Worm (Caenorhabditis elegans) whole organism, L4 larva: Measurements from ENCODE around the gene ZC15.1.
A peak's percentile ranks its signal among the peaks of the same experiment; 100 is the strongest.

Source experiments
- D1046.2 ChIP-seq: fragments of 200-800 bp; sonication (Bioruptor generic); IDR thresholded peaks from 2 replicates; pipeline ENCODE4 v1.3.6; 2022; ENCODE audit warnings: missing genetic modification characterization, missing compliant biosample characterization
- F26F4.8 ChIP-seq: fragments of 200-800 bp; sonication (Bioruptor generic); conservative IDR thresholded peaks from 2 replicates; pipeline ENCODE4 v1.3.6; 2022; ENCODE audit warnings: missing genetic modification characterization, missing compliant biosample characterization
- Y48G9A.11 ChIP-seq: fragments of 200-800 bp; sonication (Bioruptor generic); IDR thresholded peaks from 2 replicates; pipeline ENCODE4 v1.3.6; 2022; ENCODE audit warnings: missing genetic modification reagents, missing genetic modification characterization, missing compliant biosample characterization
- Y75B8A.6 ChIP-seq: fragments of 200-800 bp; sonication (Bioruptor generic); IDR thresholded peaks from 2 replicates; pipeline ENCODE4 v1.3.6; 2022; ENCODE audit warnings: missing genetic modification reagents, missing genetic modification characterization, missing compliant biosample characterization
- aha-1 ChIP-seq: fragments of 150-350 bp; peaks from one replicate; lab custom pipeline; 2014; ENCODE audit warnings: missing biosample characterization, missing genetic modification characterization
- ama-1 ChIP-seq: fragments of 150-350 bp; optimal IDR thresholded peaks from 2 replicates; lab custom pipeline; 2014; ENCODE audit warnings: inconsistent platforms, mixed read lengths
- arid-1 ChIP-seq: fragments of 200-800 bp; sonication (Bioruptor generic); conservative IDR thresholded peaks from 2 replicates; pipeline ENCODE4 v1.3.6; 2022; ENCODE audit warnings: missing genetic modification reagents, missing genetic modification characterization, missing compliant biosample characterization
- attf-4 ChIP-seq: sonication (generic microtip); optimal IDR thresholded peaks from 3 replicates; lab custom pipeline; 2017; ENCODE audit warnings: missing biosample characterization, missing genetic modification characterization
- ceh-20 ChIP-seq: fragments of 200-800 bp; sonication (Bioruptor generic); IDR thresholded peaks from 2 replicates; pipeline ENCODE4 v1.3.6; 2022; ENCODE audit warnings: missing genetic modification reagents, missing genetic modification characterization, missing compliant biosample characterization
- ceh-28 ChIP-seq: fragments of 150-350 bp; optimal IDR thresholded peaks from 2 replicates; lab custom pipeline; 2014; ENCODE audit warnings: missing biosample characterization, missing genetic modification reagents, missing genetic modification characterization
- ceh-44 ChIP-seq: fragments of 200-800 bp; sonication (Bioruptor generic); IDR thresholded peaks from 2 replicates; pipeline ENCODE4 v1.3.6; 2022; ENCODE audit warnings: missing genetic modification reagents, missing genetic modification characterization, missing compliant biosample characterization
- ces-1 ChIP-seq: fragments of 150-350 bp; sonication (generic microtip); optimal IDR thresholded peaks from 4 replicates; lab custom pipeline; 2014; ENCODE audit warnings: missing biosample characterization, missing genetic modification reagents, missing genetic modification characterization
- cey-2 ChIP-seq: sonication (generic microtip); optimal IDR thresholded peaks from 3 replicates; lab custom pipeline; 2017; ENCODE audit warnings: missing genetic modification characterization, mild to moderate bottlenecking, missing compliant biosample characterization, antibody characterized with exemption, borderline replicate concordance; ENCODE audit not compliant: insufficient read depth
- daf-12 ChIP-seq: fragments of 150-350 bp; optimal IDR thresholded peaks from 2 replicates; lab custom pipeline; 2014; ENCODE audit warnings: missing biosample characterization, missing genetic modification reagents, missing genetic modification characterization
- daf-19 ChIP-seq: fragments of 200-800 bp; sonication (Bioruptor generic); conservative IDR thresholded peaks from 2 replicates; pipeline ENCODE4 v1.3.6; 2022; ENCODE audit warnings: missing genetic modification characterization, missing compliant biosample characterization
- dmd-6 ChIP-seq: fragments of 200-800 bp; sonication (Bioruptor generic); IDR thresholded peaks from 2 replicates; pipeline ENCODE4 v1.3.6; 2022; ENCODE audit warnings: missing genetic modification reagents, missing genetic modification characterization, missing compliant biosample characterization
- dmd-9 ChIP-seq: fragments of 200-800 bp; sonication (Bioruptor generic); IDR thresholded peaks from 2 replicates; pipeline ENCODE4 v1.3.6; 2022; ENCODE audit warnings: missing genetic modification reagents, missing genetic modification characterization, missing compliant biosample characterization
- duxl-1 ChIP-seq: sonication (generic microtip); optimal IDR thresholded peaks from 2 replicates; lab custom pipeline; 2016; ENCODE audit warnings: mild to moderate bottlenecking, missing genetic modification characterization, moderate library complexity, missing compliant biosample characterization; ENCODE audit not compliant: poor library complexity
- egl-27 ChIP-seq: sonication (generic microtip); optimal IDR thresholded peaks from 3 replicates; lab custom pipeline; 2017; ENCODE audit warnings: missing biosample characterization, missing genetic modification reagents, missing genetic modification characterization
- egl-43 ChIP-seq: fragments of 200-800 bp; sonication (Bioruptor generic); IDR thresholded peaks from 2 replicates; pipeline ENCODE4 v1.3.6; 2022; ENCODE audit warnings: missing genetic modification reagents, missing genetic modification characterization, missing compliant biosample characterization
- fos-1 ChIP-seq: fragments of 150-350 bp; optimal IDR thresholded peaks from 2 replicates; lab custom pipeline; 2014; ENCODE audit warnings: missing biosample characterization, missing genetic modification characterization
- hlh-11 ChIP-seq: fragments of 200-800 bp; sonication (Bioruptor generic); optimal IDR thresholded peaks from 2 replicates; lab custom pipeline; 2018; ENCODE audit warnings: mild to moderate bottlenecking, missing genetic modification characterization, missing compliant biosample characterization
- hlh-30 ChIP-seq: sonication (generic microtip); optimal IDR thresholded peaks from 2 replicates; lab custom pipeline; 2017; ENCODE audit warnings: antibody characterized with exemption, mild to moderate bottlenecking, missing genetic modification characterization, missing compliant biosample characterization; ENCODE audit not compliant: insufficient read depth
- lin-13 ChIP-seq: fragments of 150-350 bp; optimal IDR thresholded peaks from 2 replicates; lab custom pipeline; 2014; ENCODE audit warnings: missing biosample characterization, missing genetic modification reagents, missing genetic modification characterization
- lin-38 ChIP-seq: fragments of 200-800 bp; sonication (Bioruptor generic); IDR thresholded peaks from 2 replicates; pipeline ENCODE4 v1.3.6; 2022; ENCODE audit warnings: missing genetic modification reagents, missing genetic modification characterization, missing compliant biosample characterization
- lin-39 ChIP-seq: fragments of 150-350 bp; optimal IDR thresholded peaks from 2 replicates; lab custom pipeline; 2014; ENCODE audit warnings: missing biosample characterization, missing genetic modification reagents, missing genetic modification characterization
- lsy-2 ChIP-seq, 2 experiments: fragments of 150-350 bp in 1 of 2; sonication (generic microtip) in 1 of 2; optimal IDR thresholded peaks; 2 replicates each; lab custom pipeline; 2014 to 2017; ENCODE audit warnings: missing biosample characterization in 2 of 2, missing genetic modification characterization in 2 of 2
- madf-5 ChIP-seq, 2 experiments: fragments of 200-800 bp; sonication (Bioruptor generic); IDR thresholded peaks; 2 replicates each; pipeline ENCODE4 v1.3.6; 2022; ENCODE audit warnings: missing compliant biosample characterization in 2 of 2, missing genetic modification characterization in 2 of 2
- madf-9 ChIP-seq: fragments of 200-800 bp; sonication (Bioruptor generic); conservative IDR thresholded peaks from 2 replicates; pipeline ENCODE4 v1.3.6; 2022; ENCODE audit warnings: missing genetic modification reagents, missing genetic modification characterization, missing compliant biosample characterization
- mdl-1 ChIP-seq, 2 experiments: fragments of 150-350 bp in 1 of 2; sonication (generic microtip) in 1 of 2; optimal IDR thresholded peaks; 2 replicates each; lab custom pipeline; 2014 to 2017; ENCODE audit warnings: missing biosample characterization in 2 of 2, missing genetic modification characterization in 2 of 2
- mdt-29 ChIP-seq: fragments of 200-800 bp; sonication (Bioruptor generic); IDR thresholded peaks from 2 replicates; pipeline ENCODE4 v1.3.6; 2022; ENCODE audit warnings: missing genetic modification reagents, missing genetic modification characterization, missing compliant biosample characterization
- mes-2 ChIP-seq: sonication (generic microtip); optimal IDR thresholded peaks from 2 replicates; lab custom pipeline; 2016; ENCODE audit warnings: missing genotype, mild to moderate bottlenecking, missing genetic modification characterization, missing compliant biosample characterization; ENCODE audit not compliant: poor library complexity, severe bottlenecking
- mxl-2 ChIP-seq: fragments of 200-800 bp; sonication (Bioruptor generic); conservative IDR thresholded peaks from 2 replicates; pipeline ENCODE4 v1.3.6; 2022; ENCODE audit warnings: missing genetic modification reagents, missing genetic modification characterization, missing compliant biosample characterization
- nhr-237 ChIP-seq: sonication (generic microtip); optimal IDR thresholded peaks from 2 replicates; lab custom pipeline; 2017; ENCODE audit warnings: missing biosample characterization, missing genetic modification characterization
- nhr-28 ChIP-seq: fragments of 150-350 bp; optimal IDR thresholded peaks from 2 replicates; lab custom pipeline; 2014; ENCODE audit warnings: missing biosample characterization, missing genetic modification characterization
- nhr-41 ChIP-seq: fragments of 200-800 bp; sonication (Bioruptor generic); IDR thresholded peaks from 2 replicates; pipeline ENCODE4 v1.3.6; 2022; ENCODE audit warnings: missing genetic modification reagents, missing genetic modification characterization, missing compliant biosample characterization
- nhr-42 ChIP-seq: fragments of 200-800 bp; sonication (Bioruptor generic); IDR thresholded peaks from 2 replicates; pipeline ENCODE4 v1.3.6; 2022; ENCODE audit warnings: missing genetic modification characterization, missing compliant biosample characterization
- nhr-48 ChIP-seq: sonication (generic microtip); optimal IDR thresholded peaks from 2 replicates; lab custom pipeline; 2016; ENCODE audit warnings: mild to moderate bottlenecking, missing genetic modification characterization, missing compliant biosample characterization
- nhr-76 ChIP-seq: fragments of 150-350 bp; optimal IDR thresholded peaks from 2 replicates; lab custom pipeline; 2014; ENCODE audit warnings: missing biosample characterization, missing genetic modification characterization
- nhr-77 ChIP-seq: fragments of 150-350 bp; optimal IDR thresholded peaks from 2 replicates; lab custom pipeline; 2014; ENCODE audit warnings: missing biosample characterization, missing genetic modification characterization
- php-3 ChIP-seq: fragments of 200-800 bp; sonication (Bioruptor generic); IDR thresholded peaks from 2 replicates; pipeline ENCODE4 v1.3.6; 2022; ENCODE audit warnings: missing genetic modification reagents, missing genetic modification characterization, missing compliant biosample characterization
- pqm-1 ChIP-seq: sonication (generic microtip); optimal IDR thresholded peaks from 2 replicates; lab custom pipeline; 2017; ENCODE audit warnings: missing biosample characterization, missing genetic modification characterization
- saeg-2 ChIP-seq: fragments of 200-800 bp; sonication (Bioruptor generic); IDR thresholded peaks from 2 replicates; pipeline ENCODE4 v1.3.6; 2022; ENCODE audit warnings: missing genetic modification reagents, missing genetic modification characterization, missing compliant biosample characterization
- sdz-12 ChIP-seq: fragments of 200-800 bp; sonication (Bioruptor generic); optimal IDR thresholded peaks from 2 replicates; lab custom pipeline; 2018; ENCODE audit warnings: mild to moderate bottlenecking, missing genetic modification characterization, missing compliant biosample characterization
- snpc-1.2 ChIP-seq: fragments of 200-800 bp; sonication (Bioruptor generic); IDR thresholded peaks from 2 replicates; pipeline ENCODE4 v1.3.6; 2022; ENCODE audit warnings: missing genetic modification reagents, missing genetic modification characterization, missing compliant biosample characterization
- spr-3 ChIP-seq: fragments of 200-800 bp; sonication (Bioruptor generic); optimal IDR thresholded peaks from 2 replicates; lab custom pipeline; 2018; ENCODE audit warnings: mild to moderate bottlenecking, missing genetic modification characterization, missing compliant biosample characterization
- unc-130 ChIP-seq: sonication (generic microtip); optimal IDR thresholded peaks from 2 replicates; lab custom pipeline; 2016; ENCODE audit warnings: missing genetic modification reagents, missing genetic modification characterization, missing compliant biosample characterization
- unc-62 ChIP-seq, 3 experiments: fragments of 150-350 bp in 1 of 3; sonication (generic microtip); optimal IDR thresholded peaks in 2 of 3; peaks in 1 of 3; 1 replicate in 1 of 3; 2 replicates in 2 of 3; lab custom pipeline; 2014 to 2017; ENCODE audit warnings: missing biosample characterization in 3 of 3, missing genetic modification characterization in 3 of 3, missing genetic modification reagents in 3 of 3, missing genotype in 1 of 3
- zag-1 ChIP-seq: fragments of 150-350 bp; optimal IDR thresholded peaks from 2 replicates; lab custom pipeline; 2014; ENCODE audit warnings: missing biosample characterization, missing genetic modification characterization
- zfp-2 ChIP-seq: sonication (generic microtip); optimal IDR thresholded peaks from 2 replicates; lab custom pipeline; 2016; ENCODE audit warnings: mild to moderate bottlenecking, missing genetic modification characterization, missing compliant biosample characterization
- zfp-3 ChIP-seq: fragments of 200-800 bp; sonication (Bioruptor generic); conservative IDR thresholded peaks from 2 replicates; pipeline ENCODE4 v1.3.6; 2022; ENCODE audit warnings: missing genetic modification reagents, missing genetic modification characterization, missing compliant biosample characterization

The ZC15.1 gene

ce11 chrV:20269661-20270137 is 36.2 kb upstream of the ZC15.1 start, which contains the start of the genes prmt-1 and cdkr-3 (continued):
- TF ChIP-seq lin-38 (GFP tag; lab: Robert Waterston, UW) (no peak), zag-1 (tag; lab: Kevin White, UChicago) (no peak), php-3 (GFP tag; lab: Robert Waterston, UW) (no peak), cey-2 (tag; lab: Kevin White, UChicago) (no peak), nhr-48 (no peak), nhr-76 (tag; lab: Kevin White, UChicago) (no peak), duxl-1 (no peak), madf-9 (no peak), ceh-44 (GFP tag; lab: Robert Waterston, UW) (no peak), unc-130 (GFP tag; lab: Kevin White, UChicago) (no peak), aha-1 (no peak), mes-2 (tag; lab: Kevin White, UChicago) (peak; percentile 66), lin-13 (no peak), ceh-20 (GFP tag; lab: Robert Waterston, UW) (no peak), snpc-1.2 (GFP tag; lab: Robert Waterston, UW) (no peak), zfp-2 (tag; lab: Kevin White, UChicago) (no peak), F26F4.8 (no peak), egl-27 (tag; lab: Kevin White, UChicago) (no peak), fos-1 (tag; lab: Kevin White, UChicago) (no peak), attf-4 (tag; lab: Kevin White, UChicago) (no peak), pqm-1 (tag; lab: Kevin White, UChicago) (no peak), lin-39 (no peak), ces-1 (GFP tag; lab: Kevin White, UChicago) (no peak), saeg-2 (GFP tag; lab: Robert Waterston, UW) (no peak), spr-3 (no peak), daf-19 (no peak), nhr-237 (tag; lab: Kevin White, UChicago) (no peak), ceh-28 (tag; lab: Kevin White, UChicago) (no peak), dmd-9 (no peak), mdt-29 (GFP tag; lab: Robert Waterston, UW) (no peak), dmd-6 (GFP tag; lab: Robert Waterston, UW) (no peak), hlh-11 (tag; lab: Kevin White, UChicago) (no peak), mdl-1 (tag; optimal IDR thresholded peaks at IDR 0.05; lab: Kevin White, UChicago) (no peak), Y75B8A.6 (no peak), zfp-3 (no peak), sdz-12 (no peak), nhr-77 (tag; lab: Kevin White, UChicago) (no peak), egl-43 (GFP tag; lab: Robert Waterston, UW) (no peak), daf-12 (tag; lab: Kevin White, UChicago) (no peak), hlh-30 (tag; lab: Kevin White, UChicago) (peak; percentile 16), unc-62 (GFP tag; optimal IDR thresholded peaks at IDR 0.05 in 1 of 2; lab: Kevin White, UChicago) (peak in 1 of 2 experiments; percentile 90), unc-62 (tag; optimal IDR thresholded peaks at IDR 0.05; lab: Kevin White, UChicago) (no peak), arid-1 (GFP tag; lab: Robert Waterston, UW) (no peak), nhr-42 (GFP tag; lab: Robert Waterston, UW) (no peak), Y48G9A.11 (GFP tag; lab: Robert Waterston, UW) (no peak), ama-1 (lab: Kevin White, UChicago) (no peak), lsy-2 (tag; optimal IDR thresholded peaks at IDR 0.05; lab: Kevin White, UChicago) (peak in 1 of 2 experiments; percentile 64), nhr-28 (tag; lab: Kevin White, UChicago) (peak; percentile 46), nhr-41 (GFP tag; lab: Robert Waterston, UW) (no peak), mxl-2 (GFP tag; lab: Robert Waterston, UW) (no peak), madf-5 (GFP tag; IDR thresholded peaks at IDR 0.05; lab: Robert Waterston, UW) (no peak), D1046.2 (GFP tag; lab: Robert Waterston, UW) (no peak)
